Fruit fly (Drosophila melanogaster) whole organism, embryonic: ENCODE data around the gene Rfx.

Source experiments
- ATbp ChIP-seq: fragments of 200-800 bp; sonication (Bioruptor generic); optimal IDR thresholded peaks from 2 replicates; lab custom pipeline; 2017; ENCODE audit warnings: missing biosample characterization, mild to moderate bottlenecking, missing genetic modification characterization, missing genetic modification reagents
- Bdp1 ChIP-seq: fragments of 200-800 bp; sonication (Bioruptor generic); optimal IDR thresholded peaks from 3 replicates; lab custom pipeline; 2016; ENCODE audit warnings: missing biosample characterization, missing genetic modification characterization
- CG11398 ChIP-seq: fragments of 200-800 bp; sonication (Bioruptor generic); optimal IDR thresholded peaks from 2 replicates; lab custom pipeline; 2016; ENCODE audit warnings: missing biosample characterization, missing genetic modification characterization
- CG12659 ChIP-seq: fragments of 200-800 bp; sonication (Bioruptor generic); optimal IDR thresholded peaks from 3 replicates; lab custom pipeline; 2017; ENCODE audit warnings: mild to moderate bottlenecking, missing biosample characterization, missing genetic modification reagents, missing genetic modification characterization
- CG13287 ChIP-seq: fragments of 200-800 bp; sonication (Bioruptor generic); IDR thresholded peaks from 2 replicates; pipeline ENCODE4 v1.3.6; 2022; ENCODE audit warnings: missing biosample characterization, missing genetic modification characterization; ENCODE audit not compliant: partially characterized antibody
- CG15011 ChIP-seq: fragments of 200-800 bp; sonication (Bioruptor generic); optimal IDR thresholded peaks from 3 replicates; lab custom pipeline; 2018; ENCODE audit warnings: missing biosample characterization, mild to moderate bottlenecking, missing genetic modification characterization
- CG15269 ChIP-seq: fragments of 200-800 bp; sonication (Bioruptor generic); optimal IDR thresholded peaks from 2 replicates; lab custom pipeline; 2018; ENCODE audit warnings: missing biosample characterization, mild to moderate bottlenecking, missing genetic modification characterization, moderate library complexity
- CG15601 ChIP-seq: fragments of 200-800 bp; sonication (Bioruptor generic); optimal IDR thresholded peaks from 3 replicates; lab custom pipeline; 2019; ENCODE audit warnings: missing biosample characterization, mild to moderate bottlenecking, missing genetic modification characterization, moderate library complexity
- CG3065 ChIP-seq: fragments of 200-800 bp; sonication (Bioruptor generic); optimal IDR thresholded peaks from 2 replicates; lab custom pipeline; 2016; ENCODE audit warnings: missing biosample characterization, missing genetic modification characterization
- CG34422 ChIP-seq: fragments of 200-800 bp; sonication (Bioruptor generic); IDR thresholded peaks from 3 replicates; pipeline ENCODE4 v1.3.6; 2022; ENCODE audit warnings: missing biosample characterization, missing genetic modification characterization
- CG4360 ChIP-seq: fragments of 200-800 bp; sonication (Bioruptor generic); IDR thresholded peaks from 2 replicates; pipeline ENCODE4 v1.3.6; 2022; ENCODE audit warnings: missing biosample characterization, missing genetic modification characterization
- CG6175 ChIP-seq: fragments of 200-800 bp; sonication (Bioruptor generic); IDR thresholded peaks from 3 replicates; pipeline ENCODE4 v1.3.6; 2022; ENCODE audit warnings: missing biosample characterization, missing genetic modification characterization
- CG6254 ChIP-seq: fragments of 200-800 bp; sonication (Bioruptor generic); optimal IDR thresholded peaks from 3 replicates; lab custom pipeline; 2017; ENCODE audit warnings: mild to moderate bottlenecking, missing biosample characterization, missing genetic modification reagents, missing genetic modification characterization
- CG6791 ChIP-seq: fragments of 200-800 bp; sonication (Bioruptor generic); IDR thresholded peaks from 3 replicates; pipeline ENCODE4 v1.3.6; 2022; ENCODE audit warnings: missing biosample characterization, missing genetic modification characterization; ENCODE audit not compliant: partially characterized antibody
- CG7271 ChIP-seq: fragments of 200-800 bp; sonication (Bioruptor generic); optimal IDR thresholded peaks from 2 replicates; lab custom pipeline; 2018; ENCODE audit warnings: missing biosample characterization, mild to moderate bottlenecking, missing genetic modification characterization, moderate library complexity
- Deaf1 ChIP-seq: fragments of 200-800 bp; optimal IDR thresholded peaks from 3 replicates; lab custom pipeline; 2019; ENCODE audit warnings: missing biosample characterization, mild to moderate bottlenecking, missing genetic modification characterization, moderate library complexity
- Dll ChIP-seq: fragments of 200-800 bp; sonication (Bioruptor generic); IDR thresholded peaks from 4 replicates; pipeline ENCODE4 v1.3.6; 2022; ENCODE audit warnings: missing biosample characterization, missing genetic modification characterization; ENCODE audit not compliant: partially characterized antibody
- Dref ChIP-seq: fragments of 200-800 bp; sonication (Bioruptor generic); IDR thresholded peaks from 2 replicates; pipeline ENCODE4 v1.3.6; 2022; ENCODE audit warnings: missing biosample characterization, missing genetic modification characterization
- Hmr ChIP-seq: fragments of 200-800 bp; sonication (Bioruptor generic); optimal IDR thresholded peaks from 3 replicates; lab custom pipeline; 2017; ENCODE audit warnings: mild to moderate bottlenecking, missing biosample characterization, missing genetic modification reagents, missing genetic modification characterization
- Kr ChIP-seq: fragments of 200-800 bp; sonication (Bioruptor generic); optimal IDR thresholded peaks from 2 replicates; lab custom pipeline; 2017; ENCODE audit warnings: missing biosample characterization, mild to moderate bottlenecking, missing genetic modification characterization
- Mrtf ChIP-seq: fragments of 200-800 bp; sonication (Bioruptor generic); IDR thresholded peaks from 3 replicates; pipeline ENCODE4 v1.3.6; 2022; ENCODE audit warnings: missing biosample characterization, missing genetic modification characterization
- Myb ChIP-seq: fragments of 200-800 bp; sonication (Bioruptor generic); optimal IDR thresholded peaks from 2 replicates; lab custom pipeline; 2016; ENCODE audit warnings: missing biosample characterization, missing genetic modification characterization
- NC2α ChIP-seq: fragments of 200-800 bp; sonication (Bioruptor generic); optimal IDR thresholded peaks from 2 replicates; lab custom pipeline; 2016; ENCODE audit warnings: missing biosample characterization, missing genetic modification characterization
- Nf-YC ChIP-seq: fragments of 200-800 bp; optimal IDR thresholded peaks from 3 replicates; lab custom pipeline; 2019; ENCODE audit warnings: missing biosample characterization, mild to moderate bottlenecking, missing genetic modification characterization, moderate library complexity
- Oli ChIP-seq: fragments of 200-800 bp; sonication (Bioruptor generic); optimal IDR thresholded peaks from 2 replicates; lab custom pipeline; 2018; ENCODE audit warnings: missing biosample characterization, mild to moderate bottlenecking, missing genetic modification characterization, moderate library complexity
- Side ChIP-seq: fragments of 200-800 bp; sonication (Bioruptor generic); optimal IDR thresholded peaks from 2 replicates; lab custom pipeline; 2016; ENCODE audit warnings: missing biosample characterization, missing genetic modification characterization
- Usf ChIP-seq: fragments of 200-800 bp; sonication (Bioruptor generic); optimal IDR thresholded peaks from 2 replicates; lab custom pipeline; 2017; ENCODE audit warnings: missing genotype, missing biosample characterization, missing genetic modification characterization
- abd-A ChIP-seq: fragments of 200-800 bp; sonication (Bioruptor generic); optimal IDR thresholded peaks from 3 replicates; lab custom pipeline; 2019; ENCODE audit warnings: missing biosample characterization, mild to moderate bottlenecking, missing genetic modification characterization, moderate library complexity
- bigmax ChIP-seq: fragments of 200-800 bp; sonication (Bioruptor generic); optimal IDR thresholded peaks from 2 replicates; lab custom pipeline; 2018; ENCODE audit warnings: missing biosample characterization, mild to moderate bottlenecking, missing genetic modification characterization
- cas ChIP-seq: fragments of 200-800 bp; sonication (Bioruptor generic); IDR thresholded peaks from 2 replicates; pipeline ENCODE4 v1.3.6; 2022; ENCODE audit warnings: missing biosample characterization, missing genetic modification characterization
- cg ChIP-seq: fragments of 200-800 bp; sonication (Bioruptor generic); optimal IDR thresholded peaks from 3 replicates; lab custom pipeline; 2019; ENCODE audit warnings: missing biosample characterization, mild to moderate bottlenecking, missing genetic modification characterization, moderate library complexity
- dmrt99B ChIP-seq: fragments of 200-800 bp; sonication (Bioruptor generic); optimal IDR thresholded peaks from 2 replicates; lab custom pipeline; 2018; ENCODE audit warnings: missing biosample characterization, mild to moderate bottlenecking, missing genetic modification characterization, moderate library complexity
- esg ChIP-seq: fragments of 200-800 bp; sonication (Bioruptor generic); conservative IDR thresholded peaks from 2 replicates; pipeline ENCODE4 v1.3.6; 2022; ENCODE audit warnings: missing biosample characterization, missing genetic modification characterization
- fru ChIP-seq: fragments of >200 bp; optimal IDR thresholded peaks from 2 replicates; lab custom pipeline; 2017
- gfzf ChIP-seq: fragments of 200-800 bp; sonication (Bioruptor generic); optimal IDR thresholded peaks from 2 replicates; lab custom pipeline; 2016; ENCODE audit warnings: missing biosample characterization, mild to moderate bottlenecking, missing genetic modification characterization, moderate library complexity
- ind ChIP-seq: fragments of 200-800 bp; sonication (Bioruptor generic); optimal IDR thresholded peaks from 3 replicates; lab custom pipeline; 2016; ENCODE audit warnings: missing biosample characterization, missing genetic modification characterization
- ken ChIP-seq: fragments of 200-800 bp; sonication (Bioruptor generic); IDR thresholded peaks from 3 replicates; pipeline ENCODE4 v1.3.6; 2022; ENCODE audit warnings: missing biosample characterization, missing genetic modification characterization
- lilli ChIP-seq: fragments of 200-800 bp; sonication (Bioruptor generic); optimal IDR thresholded peaks from 3 replicates; lab custom pipeline; 2016; ENCODE audit warnings: missing biosample characterization, missing genetic modification characterization
- odd ChIP-seq: fragments of 200-800 bp; sonication (Bioruptor generic); optimal IDR thresholded peaks from 2 replicates; lab custom pipeline; 2017; ENCODE audit warnings: missing biosample characterization, mild to moderate bottlenecking, missing genetic modification characterization
- pan ChIP-seq, 4 experiments: fragments of >200 bp in 3 of 4; fragments of 200-800 bp in 1 of 4; sonication (Bioruptor generic) in 1 of 4; optimal IDR thresholded peaks in 3 of 4; IDR thresholded peaks in 1 of 4; 2 replicates each; pipeline versions ENCODE4 v1.3.6 to Lab custom; 2017 to 2022; ENCODE audit warnings: missing biosample characterization in 2 of 4, missing genetic modification characterization in 2 of 4, mixed read lengths in 1 of 4
- pfk ChIP-seq: fragments of 200-800 bp; sonication (Bioruptor generic); optimal IDR thresholded peaks from 2 replicates; lab custom pipeline; 2018; ENCODE audit warnings: missing biosample characterization, mild to moderate bottlenecking, missing genetic modification characterization, moderate library complexity
- pnt ChIP-seq: fragments of 200-800 bp; sonication (Bioruptor generic); optimal IDR thresholded peaks from 3 replicates; lab custom pipeline; 2016; ENCODE audit warnings: missing biosample characterization, missing genetic modification characterization
- ro ChIP-seq: fragments of 200-800 bp; sonication (Bioruptor generic); IDR thresholded peaks from 2 replicates; pipeline ENCODE4 v1.3.6; 2022; ENCODE audit warnings: missing biosample characterization, missing genetic modification characterization
- sisA ChIP-seq: fragments of 200-800 bp; sonication (Bioruptor generic); IDR thresholded peaks from 2 replicates; pipeline ENCODE4 v1.3.6; 2022; ENCODE audit warnings: missing biosample characterization, missing genetic modification characterization
- so ChIP-seq: fragments of 200-800 bp; sonication (Bioruptor generic); IDR thresholded peaks from 3 replicates; pipeline ENCODE4 v1.3.6; 2022; ENCODE audit warnings: missing biosample characterization, missing genetic modification characterization
- trh ChIP-seq: fragments of 200-800 bp; sonication (Bioruptor generic); optimal IDR thresholded peaks from 2 replicates; lab custom pipeline; 2016; ENCODE audit warnings: missing biosample characterization, missing genetic modification characterization
- ttk ChIP-seq: fragments of 200-800 bp; sonication (Bioruptor generic); IDR thresholded peaks from 2 replicates; pipeline ENCODE4 v2.1.2; 2022; ENCODE audit warnings: missing biosample characterization, missing genetic modification characterization
- zfh1 ChIP-seq: fragments of 200-800 bp; sonication (Bioruptor generic); IDR thresholded peaks from 3 replicates; pipeline ENCODE4 v1.3.6; 2022; ENCODE audit warnings: missing biosample characterization, missing genetic modification characterization

Gene Rfx

dm6 chr3R:10377849-10378248 lies at the start of gene Rfx (continued):
- no peak for TF ChIP-seq CG15269 (tag; lab: Kevin White, UChicago)
- no peak for TF ChIP-seq fru (lab: Kevin White, UChicago)
- TF ChIP-seq Hmr (GFP tag; lab: Kevin White, UChicago), result peak; percentile 70
- TF ChIP-seq cg (GFP tag; lab: Kevin White, UChicago), result no peak
- peak; percentile 37 for TF ChIP-seq CG15601
- no peak for TF ChIP-seq sisA (GFP tag; lab: Robert Waterston, UW)
- TF ChIP-seq ro (GFP tag; lab: Robert Waterston, UW), result no peak
- no peak for TF ChIP-seq NC2α (GFP tag; lab: Kevin White, UChicago)
- no peak for TF ChIP-seq CG7271 (tag; lab: Kevin White, UChicago)
- no peak for TF ChIP-seq Deaf1 (tag; lab: Kevin White, UChicago)
- TF ChIP-seq cas (GFP tag; lab: Robert Waterston, UW), result no peak
- no peak for TF ChIP-seq ind (GFP tag; lab: Kevin White, UChicago)
- peak; percentile 12 for TF ChIP-seq lilli (GFP tag; lab: Kevin White, UChicago)
- TF ChIP-seq CG6791 (GFP tag; lab: Robert Waterston, UW), result no peak
- TF ChIP-seq CG6254 (GFP tag; lab: Kevin White, UChicago), result peak; percentile 7
- no peak for TF ChIP-seq CG34422
- TF ChIP-seq Dref (GFP tag; lab: Robert Waterston, UW), result no peak

dm6 chr3R:10421167-10421566 lies 43.3 kb upstream of the Rfx start:
- TF ChIP-seq CG13287 (no peak), CG4360 (GFP tag; lab: Robert Waterston, UW) (no peak), Usf (no peak), abd-A (tag; lab: Kevin White, UChicago) (peak; percentile 63), CG15011 (GFP tag; lab: Kevin White, UChicago) (no peak), Nf-YC (tag; lab: Kevin White, UChicago) (peak; percentile 32), dmrt99B (tag; lab: Kevin White, UChicago) (no peak), Side (GFP tag; lab: Kevin White, UChicago) (no peak), cg (GFP tag; lab: Kevin White, UChicago) (peak; percentile 14), pnt (GFP tag; lab: Kevin White, UChicago) (no peak), cas (GFP tag; lab: Robert Waterston, UW) (no peak), pan (optimal IDR thresholded peaks at IDR 0.05; lab: Kevin White, UChicago) (no peak), pan (GFP tag; optimal IDR thresholded peaks at IDR 0.05 in 1 of 2, IDR thresholded peaks at IDR 0.05 in 1 of 2) (no peak), pfk (GFP tag; lab: Kevin White, UChicago) (no peak), Oli (tag; lab: Kevin White, UChicago) (no peak), CG12659 (GFP tag; lab: Kevin White, UChicago) (no peak)

dm6 chr3R:10415923-10416322 lies 38.1 kb upstream of the Rfx start, which contains the start of gene CG6345:
TSS of gene CG6345 (minus strand) at chr3R:10416046.
- TF ChIP-seq odd (GFP tag; lab: Kevin White, UChicago), result peak; percentile 86
- peak; percentile 44 for TF ChIP-seq bigmax (GFP tag; lab: Kevin White, UChicago)
- peak; percentile 91 for TF ChIP-seq Myb (GFP tag; lab: Kevin White, UChicago)
- peak; percentile 74; the same call in 2 of the 3 replicates for TF ChIP-seq Mrtf (GFP tag; lab: Robert Waterston, UW)
- peak; percentile 39; the same call in 1 of the 2 replicates for TF ChIP-seq esg (GFP tag; lab: Robert Waterston, UW)
- TF ChIP-seq trh, result peak; percentile 41
- TF ChIP-seq Kr (GFP tag; lab: Kevin White, UChicago), result peak; percentile 76
- peak; percentile 79 for TF ChIP-seq ATbp (GFP tag; lab: Kevin White, UChicago)
- no peak for TF ChIP-seq CG6175
- no peak for TF ChIP-seq Dll (GFP tag; lab: Robert Waterston, UW)
- no peak for TF ChIP-seq Usf
- peak; percentile 67 for TF ChIP-seq CG11398 (GFP tag; lab: Kevin White, UChicago)
- TF ChIP-seq CG3065 (GFP tag; lab: Kevin White, UChicago), result peak; percentile 61
- peak; percentile 35 for TF ChIP-seq gfzf
- peak; percentile 67; the same call in 1 of the 3 replicates for TF ChIP-seq ken
- 0 out of 3 replicates have a peak, but pooled peaks have one; percentile 33 for TF ChIP-seq so
- TF ChIP-seq ttk (GFP tag; lab: Robert Waterston, UW), result peak; percentile 66
- no peak for TF ChIP-seq fru (lab: Kevin White, UChicago)
- TF ChIP-seq zfh1 (GFP tag; lab: Robert Waterston, UW), result peak; percentile 84
- TF ChIP-seq Bdp1, result peak; percentile 58
